Fruit fly (Drosophila melanogaster) whole organism, embryonic: ENCODE measurements around the gene Ask1.

ENCODE experiments used
- CG10267 ChIP-seq: fragments of 200-800 bp; sonication (Bioruptor generic); optimal IDR thresholded peaks from 2 replicates; lab custom pipeline; 2018; ENCODE audit warnings: missing biosample characterization, mild to moderate bottlenecking, missing genetic modification characterization, moderate library complexity
- CG11093 ChIP-seq: fragments of 200-800 bp; sonication (Bioruptor generic); IDR thresholded peaks from 3 replicates; pipeline ENCODE4 v1.3.6; 2022; ENCODE audit warnings: missing biosample characterization, missing genetic modification characterization
- CG11398 ChIP-seq: fragments of 200-800 bp; sonication (Bioruptor generic); optimal IDR thresholded peaks from 2 replicates; lab custom pipeline; 2016; ENCODE audit warnings: missing biosample characterization, missing genetic modification characterization
- CG1647 ChIP-seq: fragments of 200-800 bp; sonication (Bioruptor generic); optimal IDR thresholded peaks from 3 replicates; lab custom pipeline; 2016; ENCODE audit warnings: missing biosample characterization, missing genetic modification characterization
- CG32772 ChIP-seq: fragments of 200-800 bp; sonication (Bioruptor generic); IDR thresholded peaks from 2 replicates; pipeline ENCODE4 v1.3.6; 2022; ENCODE audit warnings: missing biosample characterization, missing genetic modification characterization
- CG33557 ChIP-seq: fragments of 200-800 bp; sonication (Bioruptor generic); optimal IDR thresholded peaks from 2 replicates; lab custom pipeline; 2019; ENCODE audit warnings: missing biosample characterization, mild to moderate bottlenecking, missing genetic modification characterization, moderate library complexity
- CG4617 ChIP-seq: fragments of 200-800 bp; sonication (Bioruptor generic); optimal IDR thresholded peaks from 3 replicates; lab custom pipeline; 2016; ENCODE audit warnings: missing biosample characterization, missing genetic modification characterization, borderline replicate concordance
- CG7786 ChIP-seq: fragments of 200-800 bp; sonication (Bioruptor generic); optimal IDR thresholded peaks from 2 replicates; lab custom pipeline; 2016; ENCODE audit warnings: missing biosample characterization, missing genetic modification characterization
- CG9876 ChIP-seq: fragments of 200-800 bp; sonication (Bioruptor generic); optimal IDR thresholded peaks from 2 replicates; lab custom pipeline; 2016; ENCODE audit warnings: missing biosample characterization, missing genetic modification characterization
- D ChIP-seq, 2 experiments: fragments of 200-800 bp in 1 of 2; fragments of >200 bp in 1 of 2; sonication (Bioruptor generic) in 1 of 2; optimal IDR thresholded peaks; 2 replicates in 1 of 2; 3 replicates in 1 of 2; lab custom pipeline; 2017; ENCODE audit warnings: mild to moderate bottlenecking in 1 of 2, missing biosample characterization in 1 of 2, missing genetic modification characterization in 1 of 2, missing genetic modification reagents in 1 of 2
- Drgx ChIP-seq: fragments of 200-800 bp; sonication (Bioruptor generic); IDR thresholded peaks from 2 replicates; pipeline ENCODE4 v1.3.6; 2022; ENCODE audit warnings: missing biosample characterization, missing genetic modification characterization
- Fer2 ChIP-seq: fragments of 200-800 bp; sonication (Bioruptor generic); optimal IDR thresholded peaks from 2 replicates; lab custom pipeline; 2018; ENCODE audit warnings: missing biosample characterization, mild to moderate bottlenecking, missing genetic modification characterization, moderate library complexity
- Gsc ChIP-seq: fragments of 200-800 bp; sonication (Bioruptor generic); IDR thresholded peaks from 2 replicates; pipeline ENCODE4 v1.3.6; 2022; ENCODE audit warnings: missing biosample characterization, missing genetic modification characterization
- HmgD ChIP-seq: fragments of 200-800 bp; sonication (Bioruptor generic); optimal IDR thresholded peaks from 3 replicates; lab custom pipeline; 2016; ENCODE audit warnings: missing biosample characterization, missing genetic modification characterization
- Kr ChIP-seq: fragments of 200-800 bp; sonication (Bioruptor generic); optimal IDR thresholded peaks from 2 replicates; lab custom pipeline; 2017; ENCODE audit warnings: missing biosample characterization, mild to moderate bottlenecking, missing genetic modification characterization
- Six4 ChIP-seq: fragments of 200-800 bp; sonication (Bioruptor generic); optimal IDR thresholded peaks from 2 replicates; lab custom pipeline; 2016; ENCODE audit warnings: missing biosample characterization, missing genetic modification characterization
- ase ChIP-seq: fragments of 200-800 bp; sonication (Bioruptor generic); IDR thresholded peaks from 3 replicates; pipeline ENCODE4 v1.3.6; 2022; ENCODE audit warnings: missing biosample characterization, missing genetic modification characterization
- az2 ChIP-seq: fragments of 200-800 bp; sonication (Bioruptor generic); optimal IDR thresholded peaks from 3 replicates; lab custom pipeline; 2016; ENCODE audit warnings: missing biosample characterization, missing genetic modification characterization
- cad ChIP-seq: fragments of >200 bp; optimal IDR thresholded peaks from 2 replicates; lab custom pipeline; 2017; ENCODE audit warnings: missing biosample characterization, missing genetic modification characterization
- caup ChIP-seq: fragments of 200-800 bp; sonication (Bioruptor generic); optimal IDR thresholded peaks from 3 replicates; lab custom pipeline; 2017; ENCODE audit warnings: missing biosample characterization, mild to moderate bottlenecking, missing genetic modification characterization, moderate library complexity; ENCODE audit not compliant: severe bottlenecking
- da ChIP-seq: fragments of 200-800 bp; sonication (Bioruptor generic); optimal IDR thresholded peaks from 2 replicates; lab custom pipeline; 2016; ENCODE audit warnings: missing biosample characterization, missing genetic modification characterization
- dati ChIP-seq: fragments of 200-800 bp; sonication (Bioruptor generic); IDR thresholded peaks from 2 replicates; pipeline ENCODE4 v1.3.6; 2022; ENCODE audit warnings: missing biosample characterization, missing genetic modification characterization
- ewg ChIP-seq: fragments of 200-800 bp; sonication (Bioruptor generic); optimal IDR thresholded peaks from 3 replicates; lab custom pipeline; 2017; ENCODE audit warnings: mild to moderate bottlenecking, missing biosample characterization, missing genetic modification reagents, missing genetic modification characterization
- fd102C ChIP-seq: fragments of 200-800 bp; sonication (Bioruptor generic); optimal IDR thresholded peaks from 2 replicates; lab custom pipeline; 2018; ENCODE audit warnings: missing biosample characterization, mild to moderate bottlenecking, missing genetic modification characterization, moderate library complexity
- hth ChIP-seq: fragments of >200 bp; optimal IDR thresholded peaks from 2 replicates; lab custom pipeline; 2017; ENCODE audit warnings: inconsistent platforms
- insv ChIP-seq, 2 experiments: fragments of 200-800 bp; sonication (Bioruptor generic); optimal IDR thresholded peaks; 3 replicates each; lab custom pipeline; 2016 to 2018; ENCODE audit warnings: missing biosample characterization in 2 of 2, missing genetic modification characterization in 2 of 2
- kni ChIP-seq: fragments of 200-800 bp; sonication (Bioruptor generic); optimal IDR thresholded peaks from 3 replicates; lab custom pipeline; 2017; ENCODE audit warnings: mild to moderate bottlenecking, missing biosample characterization, missing genetic modification reagents, missing genetic modification characterization
- mirr ChIP-seq: fragments of 200-800 bp; sonication (Bioruptor generic); optimal IDR thresholded peaks from 3 replicates; lab custom pipeline; 2018; ENCODE audit warnings: missing biosample characterization, mild to moderate bottlenecking, missing genetic modification characterization
- nerfin-1 ChIP-seq: fragments of 200-800 bp; sonication (Bioruptor generic); optimal IDR thresholded peaks from 3 replicates; lab custom pipeline; 2019; ENCODE audit warnings: missing biosample characterization, mild to moderate bottlenecking, missing genetic modification characterization, moderate library complexity
- pros ChIP-seq: fragments of 200-800 bp; sonication (Bioruptor generic); optimal IDR thresholded peaks from 3 replicates; lab custom pipeline; 2019; ENCODE audit warnings: missing biosample characterization, mild to moderate bottlenecking, missing genetic modification characterization, moderate library complexity
- pzg ChIP-seq: fragments of 200-800 bp; sonication (Bioruptor generic); optimal IDR thresholded peaks from 3 replicates; lab custom pipeline; 2018; ENCODE audit warnings: missing biosample characterization, mild to moderate bottlenecking, missing genetic modification characterization, moderate library complexity
- repo ChIP-seq: fragments of 200-800 bp; sonication (Bioruptor generic); optimal IDR thresholded peaks from 2 replicates; lab custom pipeline; 2016; ENCODE audit warnings: missing biosample characterization, missing genetic modification characterization
- seq ChIP-seq: fragments of 200-800 bp; sonication (Bioruptor generic); IDR thresholded peaks from 2 replicates; pipeline ENCODE4 v1.3.6; 2022; ENCODE audit warnings: missing biosample characterization, missing genetic modification characterization
- tio ChIP-seq: fragments of 200-800 bp; sonication (Bioruptor generic); optimal IDR thresholded peaks from 2 replicates; lab custom pipeline; 2017; ENCODE audit warnings: missing biosample characterization, missing genetic modification characterization, inconsistent platforms
- tll ChIP-seq, 2 experiments: fragments of 200-800 bp in 1 of 2; fragments of >200 bp in 1 of 2; sonication (Bioruptor generic) in 1 of 2; optimal IDR thresholded peaks; 2 replicates each; lab custom pipeline; 2017 to 2019; ENCODE audit warnings: missing biosample characterization in 2 of 2, missing genetic modification characterization in 2 of 2, mild to moderate bottlenecking in 1 of 2, moderate library complexity in 1 of 2
- twi ChIP-seq: fragments of 200-800 bp; optimal IDR thresholded peaks from 2 replicates; lab custom pipeline; 2019; ENCODE audit warnings: missing biosample characterization, mild to moderate bottlenecking, missing genetic modification characterization, moderate library complexity
- zen ChIP-seq: fragments of 200-800 bp; sonication (Bioruptor generic); optimal IDR thresholded peaks from 3 replicates; lab custom pipeline; 2018; ENCODE audit warnings: missing biosample characterization, mild to moderate bottlenecking, missing genetic modification characterization, moderate library complexity

Gene Ask1

dm6 chr3R:19925271-19925670, 45.8 kb downstream of the Ask1 start, which contains the start of gene CG4462:
Gene CG4462, minus strand, starts transcription at chr3R:19925371.
- TF ChIP-seq CG7786 (GFP tag; lab: Kevin White, UChicago) (no peak), insv (GFP tag; optimal IDR thresholded peaks at IDR 0.05; lab: Kevin White, UChicago) (peak in 1 of 2 experiments; percentile 20)

DNA sequence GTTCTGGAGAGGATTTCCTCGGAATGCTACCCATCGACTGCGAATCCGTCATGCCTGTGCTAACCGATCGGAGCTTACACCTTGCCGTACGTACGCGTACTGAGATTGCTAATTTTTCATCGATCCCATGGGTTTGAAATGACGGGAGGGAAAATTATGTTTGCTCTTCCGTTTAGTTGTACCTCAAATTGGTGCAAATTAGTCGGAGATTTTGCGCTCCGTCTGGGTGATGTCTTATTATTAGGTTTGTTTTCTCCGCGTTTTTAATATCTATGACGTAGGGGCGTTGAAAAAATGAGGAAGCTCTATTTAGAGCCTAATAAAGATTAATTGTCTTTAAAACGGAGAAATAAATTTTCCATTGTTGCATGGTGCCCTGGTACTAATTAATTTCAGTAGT, 49.0 kb downstream of the Ask1 start, which contains the start of gene CG4459:
CG4459 (minus strand) TSS at position 101 of the 400 bp plus-strand sequence.
- no peak for TF ChIP-seq Six4 (GFP tag; lab: Kevin White, UChicago)
- no peak for TF ChIP-seq Fer2 (tag; lab: Kevin White, UChicago)
- TF ChIP-seq caup, result no peak
- TF ChIP-seq Drgx (GFP tag; lab: Robert Waterston, UW), result no peak
- no peak for TF ChIP-seq mirr (GFP tag; lab: Kevin White, UChicago)
- TF ChIP-seq seq (GFP tag; lab: Robert Waterston, UW), result no peak
- no peak for TF ChIP-seq CG4617 (GFP tag; lab: Kevin White, UChicago)
- TF ChIP-seq CG1647 (GFP tag; lab: Kevin White, UChicago), result no peak

DNA sequence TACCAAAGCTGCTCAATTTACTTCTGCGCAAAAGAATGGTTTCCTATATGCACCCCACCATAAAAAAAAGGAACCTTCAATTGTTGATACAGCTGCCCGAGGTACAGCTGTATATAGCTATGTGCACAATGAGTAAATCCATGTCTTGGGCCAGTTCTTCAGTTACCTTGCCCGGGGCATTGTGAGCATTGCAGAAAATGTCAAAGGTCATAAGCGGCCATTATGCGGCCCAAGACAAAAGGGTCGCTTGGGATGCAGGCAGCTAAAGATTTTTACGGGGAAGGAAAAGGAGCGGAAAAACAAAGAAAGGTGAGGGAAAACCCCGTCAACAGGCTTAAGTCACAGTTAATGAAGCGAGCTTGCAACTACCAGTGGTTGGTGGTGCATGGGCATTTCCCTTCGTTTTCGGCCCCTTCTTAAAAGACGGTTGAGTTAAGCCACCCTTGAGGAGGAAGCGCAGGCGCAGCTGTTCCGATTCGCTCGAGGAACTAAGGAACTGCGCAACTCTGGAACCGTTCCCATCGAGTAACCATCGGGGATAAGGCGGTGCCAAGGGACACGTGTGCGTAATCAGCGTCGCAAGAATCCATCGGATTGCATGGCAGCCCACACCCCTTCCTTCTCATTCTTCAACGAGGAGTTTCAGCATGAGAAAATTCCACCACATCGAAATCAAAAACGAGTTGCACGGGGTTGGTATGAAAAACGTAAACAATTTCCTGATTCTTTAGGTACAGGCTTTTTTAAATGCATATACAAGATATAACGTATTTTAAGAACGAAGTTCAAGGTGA, 51.6 kb downstream of the Ask1 start:
- TF ChIP-seq hth (lab: Kevin White, UChicago) (no peak), ewg (GFP tag; lab: Kevin White, UChicago) (peak; percentile 35), dati (GFP tag; lab: Robert Waterston, UW) (no peak), kni (GFP tag; lab: Kevin White, UChicago) (peak; percentile 44), cad (GFP tag; lab: Kevin White, UChicago) (peak; percentile 59), az2 (GFP tag; lab: Kevin White, UChicago) (no peak), D (optimal IDR thresholded peaks at IDR 0.05; lab: Kevin White, UChicago) (peak; percentile 78), D (GFP tag; optimal IDR thresholded peaks at IDR 0.05; lab: Kevin White, UChicago) (peak; percentile 8), pzg (no peak), pros (GFP tag; lab: Kevin White, UChicago) (peak; percentile 98), tio (no peak), fd102C (GFP tag; lab: Kevin White, UChicago) (no peak), CG11093 (0 out of 3 replicates have a peak, but pooled peaks have one; percentile 29), CG10267 (tag; lab: Kevin White, UChicago) (no peak), ase (no peak), tll (GFP tag; optimal IDR thresholded peaks at IDR 0.05; lab: Kevin White, UChicago) (peak in 1 of 2 experiments; percentile 95), twi (peak; percentile 40), nerfin-1 (tag; lab: Kevin White, UChicago) (peak; percentile 92), zen (peak; percentile 86), CG32772 (GFP tag; lab: Robert Waterston, UW) (no peak), Gsc (GFP tag; lab: Robert Waterston, UW) (no peak), repo (no peak), CG9876 (no peak), CG11398 (GFP tag; lab: Kevin White, UChicago) (no peak), Kr (GFP tag; lab: Kevin White, UChicago) (peak; percentile 50), HmgD (GFP tag; lab: Kevin White, UChicago) (no peak), CG33557 (no peak), da (GFP tag; lab: Kevin White, UChicago) (no peak)
